Fruit fly (Drosophila melanogaster): Measurements from ENCODE around the gene net.

- TF ChIP-seq Hr96 (GFP tag; optimal IDR thresholded peaks at IDR 0.05) (no peak), Crg-1 (GFP tag; optimal IDR thresholded peaks at IDR 0.05) (no peak)
Measured at dm6 chr2L:73760-74388, 13.3 kb downstream of the net start.

All from whole organism, adult.